Worm (Caenorhabditis elegans): Measurements from ENCODE around the gene W08E12.8.

Gene W08E12.8

DNA sequence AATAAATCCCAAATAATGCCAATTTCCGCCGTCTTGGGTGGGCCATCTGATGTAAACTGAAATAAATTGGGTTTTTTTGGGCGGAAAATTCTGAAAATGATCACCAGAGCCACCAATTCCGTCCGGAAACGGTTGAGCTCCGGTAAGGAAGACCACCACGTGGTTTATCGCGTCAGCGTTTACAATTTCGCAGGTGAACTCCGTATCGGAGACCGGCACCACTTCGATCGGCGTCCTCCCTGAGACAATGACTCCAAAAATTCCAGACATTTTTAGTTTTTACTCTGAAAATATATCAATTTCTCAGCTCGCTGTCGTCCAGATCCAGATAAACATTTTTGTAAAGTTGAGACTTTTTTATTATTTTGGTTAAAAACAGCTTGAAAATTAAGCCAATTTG lies 44.4 kb downstream of the W08E12.8 start, which contains the start of gene F42A6.6 (continued):
- TF ChIP-seq nhr-76 (tag; optimal IDR thresholded peaks at IDR 0.05) (no peak), hmg-1.1 (GFP tag; IDR thresholded peaks at IDR 0.05) (no peak), zag-1 (tag; optimal IDR thresholded peaks at IDR 0.05) (no peak), spr-1 (tag; optimal IDR thresholded peaks at IDR 0.05) (peak; percentile 69), nhr-77 (tag; optimal IDR thresholded peaks at IDR 0.05) (peak; percentile 20), lin-13 (GFP tag; optimal IDR thresholded peaks at IDR 0.05) (peak; percentile 52), mdl-1 (tag; optimal IDR thresholded peaks at IDR 0.05) (no peak), ceh-28 (tag; optimal IDR thresholded peaks at IDR 0.05) (no peak), cey-2 (tag; optimal IDR thresholded peaks at IDR 0.05; ENCODE audit: borderline replicate concordance, insufficient read depth) (no peak), attf-4 (tag; optimal IDR thresholded peaks at IDR 0.05) (no peak), T20F7.1 (GFP tag; optimal IDR thresholded peaks at IDR 0.05) (no peak), nhr-41 (GFP tag; IDR thresholded peaks at IDR 0.05) (no peak), ama-1 (optimal IDR thresholded peaks at IDR 0.05) (peak; percentile 83), dpl-1 (GFP tag; optimal IDR thresholded peaks at IDR 0.05) (no peak), F37D6.2 (tag; optimal IDR thresholded peaks at IDR 0.05) (no peak), dmd-9 (GFP tag; IDR thresholded peaks at IDR 0.05) (no peak), aha-1 (tag) (peak; percentile 80), lin-38 (GFP tag; IDR thresholded peaks at IDR 0.05) (peak; percentile 84), lin-39 (tag; optimal IDR thresholded peaks at IDR 0.05) (no peak), mep-1 (tag; optimal IDR thresholded peaks at IDR 0.05) (peak; percentile 40)

DNA sequence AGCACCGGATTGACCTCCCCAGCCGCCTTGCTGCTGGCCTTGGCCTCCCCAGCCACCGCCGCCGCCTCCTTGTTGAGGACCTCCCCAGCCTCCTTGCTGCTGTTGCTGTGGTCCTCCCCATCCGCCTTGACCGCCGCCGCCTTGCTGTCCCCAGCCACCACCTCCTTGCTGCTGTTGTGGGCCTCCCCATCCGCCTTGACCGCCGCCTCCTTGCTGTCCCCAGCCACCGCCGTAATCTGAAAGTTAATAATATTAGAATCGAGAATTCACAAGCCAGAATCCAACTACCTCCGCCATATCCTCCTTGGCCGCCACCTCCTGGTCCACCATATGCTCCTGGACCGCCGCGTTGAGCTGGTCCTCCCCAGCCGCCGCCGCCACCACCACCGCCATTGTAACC lies 45.1 kb downstream of the W08E12.8 start:
- TF ChIP-seq pha-4 (GFP tag; IDR thresholded peaks at IDR 0.05): peak; percentile 75; the same call in 1 of the 2 replicates
- no peak for TF ChIP-seq pha-4 (tag; optimal IDR thresholded peaks at IDR 0.05)
- TF ChIP-seq gei-8 (GFP tag; optimal IDR thresholded peaks at IDR 0.05): no peak
- peak; percentile 26 for TF ChIP-seq sdz-12 (GFP tag; optimal IDR thresholded peaks at IDR 0.05)
- TF ChIP-seq ztf-11 (tag; optimal IDR thresholded peaks at IDR 0.05): no peak
- TF ChIP-seq unc-62 (GFP tag; optimal IDR thresholded peaks at IDR 0.05 in 1 of 2): peak in 1 of 2 experiments; percentile 9
- no peak for TF ChIP-seq unc-62 (tag; optimal IDR thresholded peaks at IDR 0.05)
- peak; percentile 24 for TF ChIP-seq aha-1 (tag)
- TF ChIP-seq set-16 (GFP tag; IDR thresholded peaks at IDR 0.05): peak; percentile 99
- TF ChIP-seq egl-43 (GFP tag; IDR thresholded peaks at IDR 0.05): peak; percentile 61; the same call in 1 of the 2 replicates

DNA sequence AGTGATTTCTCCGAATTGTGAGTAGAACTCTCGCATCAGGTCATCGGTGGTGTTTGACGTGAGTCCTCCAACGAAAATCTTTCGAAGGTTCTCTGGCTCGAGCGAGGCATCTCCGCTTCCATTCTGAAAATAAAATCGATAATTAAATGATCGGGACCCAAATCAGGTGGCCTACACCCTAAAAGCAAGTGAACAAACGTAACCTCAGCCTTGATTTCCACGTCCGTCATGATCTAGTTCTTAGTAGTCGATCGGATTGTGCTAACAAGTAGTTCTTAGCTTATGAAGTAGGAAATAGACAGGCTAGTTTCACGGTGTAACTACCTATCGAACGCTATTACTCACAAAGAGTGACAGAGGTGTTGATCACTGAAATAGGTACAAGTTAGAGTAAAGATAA lies 46.0 kb downstream of the W08E12.8 start:
- TF ChIP-seq Y5F2A.4 (GFP tag; optimal IDR thresholded peaks at IDR 0.05) (peak; percentile 27), nhr-42 (GFP tag; IDR thresholded peaks at IDR 0.05) (no peak), snpc-1.2 (GFP tag; IDR thresholded peaks at IDR 0.05) (0 out of 2 replicates have a peak, but pooled peaks have one; percentile 26), F37D6.2 (tag; optimal IDR thresholded peaks at IDR 0.05) (no peak), egl-43 (GFP tag; IDR thresholded peaks at IDR 0.05) (0 out of 2 replicates have a peak, but pooled peaks have one; percentile 16), F44E2.7 (GFP tag; IDR thresholded peaks at IDR 0.05) (no peak), ceh-44 (GFP tag; IDR thresholded peaks at IDR 0.05) (no peak), madf-5 (GFP tag; IDR thresholded peaks at IDR 0.05) (no peak), lin-13 (GFP tag; optimal IDR thresholded peaks at IDR 0.05) (no peak), lin-1 (GFP tag; IDR thresholded peaks at IDR 0.05) (peak; percentile 68; the same call in 1 of the 2 replicates), lin-38 (GFP tag; IDR thresholded peaks at IDR 0.05) (0 out of 2 replicates have a peak, but pooled peaks have one; percentile 32), nhr-48 (tag; optimal IDR thresholded peaks at IDR 0.05) (no peak), dmd-6 (GFP tag; IDR thresholded peaks at IDR 0.05) (no peak), ceh-28 (tag; optimal IDR thresholded peaks at IDR 0.05) (peak; percentile 8), arid-1 (GFP tag; conservative IDR thresholded peaks at IDR 0.05) (0 out of 2 replicates have a peak, but pooled peaks have one; percentile 4), F10B5.3 (tag; optimal IDR thresholded peaks at IDR 0.05) (no peak), lin-29 (GFP tag; IDR thresholded peaks at IDR 0.05) (no peak), lim-7 (GFP tag; IDR thresholded peaks at IDR 0.05) (peak; percentile 63; the same call in 1 of the 2 replicates), nhr-111 (GFP tag; optimal IDR thresholded peaks at IDR 0.05) (no peak), vab-7 (GFP tag; IDR thresholded peaks at IDR 0.05) (no peak), mes-2 (tag; optimal IDR thresholded peaks at IDR 0.05; ENCODE audit: poor library complexity, severe bottlenecking) (no peak), mep-1 (tag; optimal IDR thresholded peaks at IDR 0.05) (no peak), lin-39 (tag; optimal IDR thresholded peaks at IDR 0.05) (no peak), ctbp-1 (GFP tag; IDR thresholded peaks at IDR 0.05) (peak; percentile 66), zip-11 (GFP tag; IDR thresholded peaks at IDR 0.05) (no peak), F49E8.2 (tag; optimal IDR thresholded peaks at IDR 0.05; ENCODE audit: borderline replicate concordance) (no peak), D1046.2 (GFP tag; IDR thresholded peaks at IDR 0.05) (no peak)
